Fruit fly (Drosophila melanogaster) whole organism, adult: ENCODE results near the gene Arr2.

Source experiments
- CG11617 ChIP-seq: fragments of 200-800 bp; sonication (Bioruptor generic); optimal IDR thresholded peaks from 2 replicates; lab custom pipeline; 2017; ENCODE audit warnings: mild to moderate bottlenecking, missing biosample characterization, missing genetic modification reagents, missing genetic modification characterization
- CG12768 ChIP-seq: fragments of 200-800 bp; sonication (Bioruptor generic); optimal IDR thresholded peaks from 2 replicates; lab custom pipeline; 2017; ENCODE audit warnings: missing biosample characterization, missing genetic modification characterization, mild to moderate bottlenecking, moderate library complexity, missing genetic modification reagents
- CG14711 ChIP-seq: fragments of 200-800 bp; sonication (Bioruptor generic); optimal IDR thresholded peaks from 2 replicates; lab custom pipeline; 2018; ENCODE audit warnings: missing biosample characterization, mild to moderate bottlenecking, missing genetic modification characterization, moderate library complexity
- CG1620 ChIP-seq: fragments of 200-800 bp; sonication (Bioruptor generic); optimal IDR thresholded peaks from 2 replicates; lab custom pipeline; 2016; ENCODE audit warnings: missing biosample characterization, missing genetic modification characterization
- CG33017 ChIP-seq: fragments of 200-800 bp; sonication (Bioruptor generic); optimal IDR thresholded peaks from 2 replicates; lab custom pipeline; 2018; ENCODE audit warnings: missing biosample characterization, mild to moderate bottlenecking, missing genetic modification characterization, moderate library complexity
- CG5204 ChIP-seq: fragments of 200-800 bp; sonication (Bioruptor generic); optimal IDR thresholded peaks from 2 replicates; lab custom pipeline; 2016; ENCODE audit warnings: missing biosample characterization, missing genetic modification characterization
- CG7045 ChIP-seq: fragments of 200-800 bp; sonication (Bioruptor generic); optimal IDR thresholded peaks from 2 replicates; lab custom pipeline; 2017; ENCODE audit warnings: missing biosample characterization, mild to moderate bottlenecking, missing genetic modification characterization
- CG7101 ChIP-seq: fragments of 200-800 bp; sonication (Bioruptor generic); optimal IDR thresholded peaks from 2 replicates; lab custom pipeline; 2018; ENCODE audit warnings: missing biosample characterization, mild to moderate bottlenecking, missing genetic modification characterization, moderate library complexity
- Clk ChIP-seq: fragments of 200-800 bp; sonication (Bioruptor generic); optimal IDR thresholded peaks from 2 replicates; lab custom pipeline; 2017; ENCODE audit warnings: missing biosample characterization, missing genetic modification characterization
- Crg-1 ChIP-seq: fragments of 200-800 bp; sonication (Bioruptor generic); optimal IDR thresholded peaks from 2 replicates; lab custom pipeline; 2016; ENCODE audit warnings: missing biosample characterization, missing genetic modification characterization
- Hr96 ChIP-seq: fragments of 200-800 bp; sonication (Bioruptor generic); optimal IDR thresholded peaks from 2 replicates; lab custom pipeline; 2016; ENCODE audit warnings: missing biosample characterization, missing genetic modification characterization
- Mnt ChIP-seq: fragments of 200-800 bp; sonication (Bioruptor generic); optimal IDR thresholded peaks from 2 replicates; lab custom pipeline; 2016; ENCODE audit warnings: missing biosample characterization, mild to moderate bottlenecking, missing genetic modification characterization
- bab1 ChIP-seq: fragments of 200-800 bp; sonication (Bioruptor generic); optimal IDR thresholded peaks from 3 replicates; lab custom pipeline; 2019; ENCODE audit warnings: missing biosample characterization, mild to moderate bottlenecking, missing genetic modification characterization, moderate library complexity
- cic ChIP-seq: fragments of 200-800 bp; sonication (Bioruptor generic); optimal IDR thresholded peaks from 2 replicates; lab custom pipeline; 2017; ENCODE audit warnings: missing biosample characterization, mild to moderate bottlenecking, missing genetic modification characterization, moderate library complexity
- cnc ChIP-seq, 2 experiments: fragments of >200 bp; optimal IDR thresholded peaks; 2 replicates each; lab custom pipeline; 2017
- kay ChIP-seq: fragments of 200-800 bp; sonication (Bioruptor generic); peaks from one replicate; lab custom pipeline; 2016; ENCODE audit warnings: missing biosample characterization, missing genetic modification characterization, borderline replicate concordance
- ovo ChIP-seq: fragments of 200-800 bp; sonication (Bioruptor generic); optimal IDR thresholded peaks from 2 replicates; lab custom pipeline; 2016; ENCODE audit warnings: missing biosample characterization, missing genetic modification characterization
- pad ChIP-seq: fragments of 200-800 bp; sonication (Bioruptor generic); optimal IDR thresholded peaks from 3 replicates; lab custom pipeline; 2017; ENCODE audit warnings: missing biosample characterization, missing genetic modification characterization, mild to moderate bottlenecking, moderate library complexity, missing genetic modification reagents
- tj ChIP-seq: fragments of 200-800 bp; sonication (Bioruptor generic); optimal IDR thresholded peaks from 3 replicates; lab custom pipeline; 2017; ENCODE audit warnings: missing biosample characterization, mild to moderate bottlenecking, missing genetic modification characterization, moderate library complexity
- toe ChIP-seq: fragments of 200-800 bp; sonication (Bioruptor generic); optimal IDR thresholded peaks from 2 replicates; lab custom pipeline; 2016; ENCODE audit warnings: missing biosample characterization, missing genetic modification characterization

The Arr2 gene

dm6 chr3L:8673377-8674000 is 24.8 kb upstream of the Arr2 start:
- TF ChIP-seq Clk (GFP tag; lab: Kevin White, UChicago): no peak
- no peak for TF ChIP-seq CG5204
- TF ChIP-seq Mnt (GFP tag; lab: Kevin White, UChicago): peak; percentile 41
- TF ChIP-seq CG33017 (tag; lab: Kevin White, UChicago): peak; percentile 21
- no peak for TF ChIP-seq ovo
- TF ChIP-seq CG1620 (GFP tag; lab: Kevin White, UChicago): no peak
- no peak for TF ChIP-seq cic
- TF ChIP-seq CG7045 (GFP tag; lab: Kevin White, UChicago): no peak
- TF ChIP-seq cnc (optimal IDR thresholded peaks at IDR 0.05; lab: Kevin White, UChicago): no peak
- peak; percentile 24 for TF ChIP-seq kay (GFP tag; lab: Kevin White, UChicago)
- TF ChIP-seq CG14711 (tag; lab: Kevin White, UChicago): no peak
- TF ChIP-seq Crg-1 (GFP tag; lab: Kevin White, UChicago): no peak
- TF ChIP-seq CG12768 (GFP tag; lab: Kevin White, UChicago): no peak
- no peak for TF ChIP-seq pad (GFP tag; lab: Kevin White, UChicago)
- TF ChIP-seq toe (GFP tag; lab: Kevin White, UChicago): peak; percentile 22
- TF ChIP-seq bab1 (GFP tag; lab: Kevin White, UChicago): no peak
- TF ChIP-seq CG7101 (tag; lab: Kevin White, UChicago): no peak
- TF ChIP-seq tj (GFP tag; lab: Kevin White, UChicago): peak; percentile 46
- peak; percentile 17 for TF ChIP-seq CG11617 (GFP tag; lab: Kevin White, UChicago)
- TF ChIP-seq Hr96 (GFP tag; lab: Kevin White, UChicago): peak; percentile 22

DNA sequence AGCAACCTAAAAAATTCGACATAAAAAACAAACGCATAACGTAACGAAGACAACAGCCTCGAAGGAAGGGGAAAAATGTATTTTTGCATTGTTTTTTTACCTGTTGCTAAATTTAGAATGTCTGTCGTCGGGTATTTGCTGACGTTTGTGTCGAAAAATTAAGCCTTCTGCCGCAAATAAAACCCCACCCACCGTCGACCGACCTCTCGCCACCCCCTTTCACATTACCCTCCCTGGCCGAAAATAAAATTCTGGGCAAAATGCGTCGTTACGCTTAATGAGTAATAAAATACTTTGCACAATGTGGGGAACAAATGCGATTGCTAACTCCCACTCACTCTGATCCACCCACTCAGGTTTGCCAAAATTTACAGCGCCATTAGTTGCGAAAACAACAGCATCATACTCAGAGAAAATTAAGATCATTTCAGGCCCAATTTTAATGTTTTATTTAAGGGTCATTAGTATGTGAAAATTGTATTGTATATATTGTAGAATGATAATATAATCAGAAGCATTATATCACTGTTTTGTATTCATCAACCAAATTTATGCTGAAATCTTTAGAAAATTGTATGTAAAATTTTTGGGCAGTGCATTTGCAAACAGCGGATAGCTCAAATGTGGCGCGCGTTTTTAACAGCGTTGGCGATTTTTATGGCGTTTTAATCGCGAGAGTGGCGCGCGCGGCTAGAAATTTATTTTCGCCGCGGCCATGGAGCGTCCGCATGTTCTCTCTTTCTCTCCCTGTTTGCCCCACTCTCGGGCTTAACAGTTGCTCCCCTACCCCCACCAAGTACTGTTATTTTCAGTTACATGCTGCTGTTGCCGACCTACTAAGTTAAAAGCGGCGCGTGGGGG is 23.7 kb upstream of the Arr2 start:
- no peak for TF ChIP-seq CG7045 (GFP tag; lab: Kevin White, UChicago)
- peak; percentile 40 for TF ChIP-seq CG5204
- TF ChIP-seq cic: no peak
- TF ChIP-seq CG1620 (GFP tag; lab: Kevin White, UChicago): no peak
- TF ChIP-seq CG11617 (GFP tag; lab: Kevin White, UChicago): peak; percentile 51
- peak; percentile 69 for TF ChIP-seq ovo
- TF ChIP-seq CG33017 (tag; lab: Kevin White, UChicago): no peak
- TF ChIP-seq Clk (GFP tag; lab: Kevin White, UChicago): no peak
- TF ChIP-seq CG14711 (tag; lab: Kevin White, UChicago): peak; percentile 32
- TF ChIP-seq cnc (optimal IDR thresholded peaks at IDR 0.05; lab: Kevin White, UChicago): no peak
- TF ChIP-seq kay (GFP tag; lab: Kevin White, UChicago): no peak
- TF ChIP-seq toe (GFP tag; lab: Kevin White, UChicago): no peak
- peak; percentile 8 for TF ChIP-seq Hr96 (GFP tag; lab: Kevin White, UChicago)
- peak; percentile 74 for TF ChIP-seq pad (GFP tag; lab: Kevin White, UChicago)
- peak; percentile 43 for TF ChIP-seq tj (GFP tag; lab: Kevin White, UChicago)
- no peak for TF ChIP-seq CG12768 (GFP tag; lab: Kevin White, UChicago)
- TF ChIP-seq CG7101 (tag; lab: Kevin White, UChicago): peak; percentile 50
- no peak for TF ChIP-seq Crg-1 (GFP tag; lab: Kevin White, UChicago)
- TF ChIP-seq bab1 (GFP tag; lab: Kevin White, UChicago): no peak
- no peak for TF ChIP-seq Mnt (GFP tag; lab: Kevin White, UChicago)

DNA sequence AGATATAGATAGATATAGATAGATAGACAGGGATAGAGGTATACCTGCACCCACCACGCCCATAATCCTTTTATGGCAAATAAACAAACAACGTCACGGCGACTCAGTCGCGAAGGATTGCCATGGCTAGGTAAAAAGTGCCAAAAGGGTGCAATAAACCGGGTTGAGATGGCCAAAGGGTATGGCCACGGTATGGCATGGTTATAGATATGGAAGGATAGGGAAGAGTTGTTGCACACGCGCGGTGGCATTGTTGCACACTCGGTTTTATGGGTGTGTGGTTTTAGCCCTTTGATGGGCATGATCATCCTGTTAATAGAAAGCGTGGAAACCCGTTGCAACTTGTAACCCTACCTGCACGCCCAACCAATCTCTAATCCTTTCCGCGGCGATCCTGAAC is 22.2 kb upstream of the Arr2 start:
- TF ChIP-seq CG33017 (tag; lab: Kevin White, UChicago) (no peak), ovo (no peak)

DNA sequence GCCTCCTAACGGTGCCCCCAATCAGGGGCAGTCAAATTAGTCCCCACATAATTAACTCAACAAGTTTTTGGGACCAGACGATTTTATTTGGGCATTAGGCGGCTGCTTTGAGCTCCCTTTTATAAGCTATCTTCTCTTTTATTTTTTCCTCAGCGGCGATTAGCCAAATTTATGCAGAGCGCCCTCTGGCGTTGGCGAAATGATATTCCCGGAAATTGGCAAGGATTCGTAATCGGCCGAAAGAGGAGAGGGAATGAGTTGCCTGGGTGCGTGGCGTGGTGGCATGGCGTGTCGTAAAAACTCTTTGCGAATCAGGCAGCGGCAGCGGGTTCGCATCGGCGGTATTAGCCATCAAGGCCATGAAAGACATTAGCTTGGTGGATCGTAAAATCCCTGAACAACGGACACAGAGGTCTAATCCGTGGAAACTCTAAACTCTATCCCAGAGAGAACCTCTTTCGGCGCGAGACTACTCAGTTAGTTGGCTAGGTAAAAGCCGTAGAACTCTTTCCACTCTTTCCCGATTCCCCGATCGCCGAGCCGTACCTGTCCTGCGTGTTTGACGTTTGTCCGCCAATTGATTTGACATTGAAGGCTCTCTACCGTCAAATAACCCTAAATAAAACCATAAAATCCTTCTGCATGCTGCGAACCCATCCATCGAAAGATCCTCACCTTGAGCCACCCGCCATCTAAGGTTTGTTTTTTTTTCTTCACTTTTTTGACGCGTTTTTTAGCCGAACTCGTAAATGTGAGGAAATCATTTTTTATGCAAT is 21.3 kb upstream of the Arr2 start:
- TF ChIP-seq cnc (optimal IDR thresholded peaks at IDR 0.05; lab: Kevin White, UChicago) (no peak), Crg-1 (GFP tag; lab: Kevin White, UChicago) (no peak), toe (GFP tag; lab: Kevin White, UChicago) (no peak), CG7101 (tag; lab: Kevin White, UChicago) (no peak), CG12768 (GFP tag; lab: Kevin White, UChicago) (no peak), CG5204 (no peak), cic (no peak), Mnt (GFP tag; lab: Kevin White, UChicago) (no peak), CG14711 (tag; lab: Kevin White, UChicago) (no peak), CG11617 (GFP tag; lab: Kevin White, UChicago) (no peak), tj (GFP tag; lab: Kevin White, UChicago) (no peak), Clk (GFP tag; lab: Kevin White, UChicago) (no peak), Hr96 (GFP tag; lab: Kevin White, UChicago) (no peak), CG1620 (GFP tag; lab: Kevin White, UChicago) (no peak), ovo (no peak), CG7045 (GFP tag; lab: Kevin White, UChicago) (no peak), bab1 (GFP tag; lab: Kevin White, UChicago) (no peak), kay (GFP tag; lab: Kevin White, UChicago) (no peak), pad (GFP tag; lab: Kevin White, UChicago) (no peak), CG33017 (tag; lab: Kevin White, UChicago) (no peak)
